Worm (Caenorhabditis elegans): Measurements from ENCODE around the gene Y116A8C.27.

ce11 chrIV:17048257-17048656, 47.8 kb downstream of the Y116A8C.27 start, which contains the start of gene athp-3:
- TF ChIP-seq ref-2 (tag; optimal IDR thresholded peaks at IDR 0.05) = no peak
- TF ChIP-seq ahr-1 (tag; optimal IDR thresholded peaks at IDR 0.05) = no peak
- no peak for TF ChIP-seq Y22D7AL.16 (tag; optimal IDR thresholded peaks at IDR 0.05)
- TF ChIP-seq npax-4 (tag; optimal IDR thresholded peaks at IDR 0.05) = no peak
- no peak for TF ChIP-seq nhr-11 (tag; optimal IDR thresholded peaks at IDR 0.05)
- TF ChIP-seq ama-1 (optimal IDR thresholded peaks at IDR 0.05) = no peak
- TF ChIP-seq sox-2 (GFP tag; IDR thresholded peaks at IDR 0.05) = no peak
- TF ChIP-seq K09A11.1 (tag; optimal IDR thresholded peaks at IDR 0.05; ENCODE audit: insufficient read depth) = no peak
- no peak for TF ChIP-seq pha-2 (tag; optimal IDR thresholded peaks at IDR 0.05)

Data from whole organism, late embryonic.